Worm (Caenorhabditis elegans) whole organism, early embryonic: ENCODE measurements around the gene T05C12.1.

Source experiments
- B0310.2 ChIP-seq: sonication (generic microtip); optimal IDR thresholded peaks from 2 replicates; lab custom pipeline; 2016; ENCODE audit warnings: mild to moderate bottlenecking, missing genetic modification characterization, missing compliant biosample characterization
- F13C5.2 ChIP-seq: sonication (generic microtip); optimal IDR thresholded peaks from 2 replicates; lab custom pipeline; 2017; ENCODE audit warnings: mild to moderate bottlenecking, missing genetic modification characterization, inconsistent platforms, missing compliant biosample characterization
- ama-1 ChIP-seq: fragments of 150-350 bp; optimal IDR thresholded peaks from 2 replicates; lab custom pipeline; 2014
- hmbx-1 ChIP-seq: sonication (generic microtip); optimal IDR thresholded peaks from 2 replicates; lab custom pipeline; 2016; ENCODE audit warnings: mild to moderate bottlenecking, missing genetic modification characterization, missing compliant biosample characterization
- hmg-4 ChIP-seq: fragments of 200-800 bp; sonication (Bioruptor generic); optimal IDR thresholded peaks from 2 replicates; lab custom pipeline; 2018; ENCODE audit warnings: mild to moderate bottlenecking, missing genetic modification characterization, missing compliant biosample characterization
- sea-1 ChIP-seq: fragments of 200-800 bp; sonication (Bioruptor generic); conservative IDR thresholded peaks from 2 replicates; pipeline ENCODE4 v1.3.6; 2022; ENCODE audit warnings: missing genetic modification characterization, missing compliant biosample characterization
- tbx-11 ChIP-seq: fragments of 200-800 bp; sonication (Bioruptor generic); IDR thresholded peaks from 2 replicates; pipeline ENCODE4 v1.3.6; 2022; ENCODE audit warnings: missing genetic modification characterization, missing compliant biosample characterization
- tra-4 ChIP-seq: sonication (generic microtip); optimal IDR thresholded peaks from 2 replicates; lab custom pipeline; 2017; ENCODE audit warnings: missing genetic modification characterization, missing compliant biosample characterization

- no peak for TF ChIP-seq B0310.2 (tag; lab: Kevin White, UChicago)
- TF ChIP-seq ama-1 = no peak
- no peak for TF ChIP-seq hmg-4 (GFP tag; lab: Kevin White, UChicago)
- no peak for TF ChIP-seq hmbx-1 (tag; lab: Kevin White, UChicago)
- TF ChIP-seq F13C5.2 = no peak
- no peak for TF ChIP-seq tra-4 (tag; lab: Kevin White, UChicago)
- no peak for TF ChIP-seq sea-1
- no peak for TF ChIP-seq tbx-11 (GFP tag; lab: Robert Waterston, UW)
Observed at ce11 chrII:8131413-8131966, 42.0 kb upstream of the T05C12.1 start.
